Worm (Caenorhabditis elegans) whole organism, early embryonic: ENCODE data around the gene Y45F10B.9.

Experiments used
- ama-1 ChIP-seq: fragments of 150-350 bp; optimal IDR thresholded peaks from 2 replicates; lab custom pipeline; 2014
- ceh-13 ChIP-seq: fragments of 200-800 bp; sonication (Bioruptor generic); optimal IDR thresholded peaks from 2 replicates; lab custom pipeline; 2018; ENCODE audit warnings: mild to moderate bottlenecking, missing genetic modification characterization, missing compliant biosample characterization
- ets-7 ChIP-seq: sonication (generic microtip); optimal IDR thresholded peaks from 2 replicates; lab custom pipeline; 2016; ENCODE audit warnings: missing genotype, missing genetic modification characterization, missing compliant biosample characterization
- flt-1 ChIP-seq: fragments of 200-800 bp; sonication (Bioruptor generic); IDR thresholded peaks from 2 replicates; pipeline ENCODE4 v1.3.6; 2022; ENCODE audit warnings: missing genetic modification characterization, missing compliant biosample characterization
- scrt-1 ChIP-seq: fragments of 200-800 bp; sonication (Bioruptor generic); IDR thresholded peaks from 2 replicates; pipeline ENCODE4 v1.3.6; 2022; ENCODE audit warnings: missing genetic modification characterization, missing compliant biosample characterization
- sea-1 ChIP-seq: fragments of 200-800 bp; sonication (Bioruptor generic); conservative IDR thresholded peaks from 2 replicates; pipeline ENCODE4 v1.3.6; 2022; ENCODE audit warnings: missing genetic modification characterization, missing compliant biosample characterization

ce11 chrIV:13636975-13637374 is 39.3 kb upstream of the Y45F10B.9 start, which contains the start of gene C08F11.7:
- TF ChIP-seq flt-1 (no peak), scrt-1 (no peak), ama-1 (lab: Kevin White, UChicago) (no peak), ceh-13 (GFP tag; lab: Kevin White, UChicago) (no peak), ets-7 (tag; lab: Kevin White, UChicago) (no peak), sea-1 (GFP tag; lab: Robert Waterston, UW) (no peak)
